Worm (Caenorhabditis elegans) whole organism, mixed stage, embryonic: Measurements from ENCODE around the gene ttn-1.

ENCODE experiments used
- M03D4.4 ChIP-seq: sonication (generic microtip); optimal IDR thresholded peaks from 2 replicates; lab custom pipeline; 2017; ENCODE audit warnings: mild to moderate bottlenecking, missing genetic modification characterization, missing compliant biosample characterization
- bed-3 ChIP-seq: fragments of 200-800 bp; sonication (Bioruptor generic); optimal IDR thresholded peaks from 3 replicates; lab custom pipeline; 2018; ENCODE audit warnings: mild to moderate bottlenecking, missing genetic modification characterization, moderate library complexity, missing compliant biosample characterization
- blmp-1 ChIP-seq: fragments of 150-350 bp; optimal IDR thresholded peaks from 2 replicates; lab custom pipeline; 2014; ENCODE audit warnings: missing biosample characterization, missing genetic modification characterization
- ceh-43 ChIP-seq: fragments of 200-800 bp; sonication (Bioruptor generic); optimal IDR thresholded peaks from 2 replicates; lab custom pipeline; 2018; ENCODE audit warnings: mild to moderate bottlenecking, missing genetic modification characterization, moderate library complexity, missing compliant biosample characterization
- ceh-83 ChIP-seq: fragments of 200-800 bp; sonication (Bioruptor generic); optimal IDR thresholded peaks from 2 replicates; lab custom pipeline; 2018; ENCODE audit warnings: mild to moderate bottlenecking, missing genetic modification characterization, missing compliant biosample characterization
- ces-1 ChIP-seq: fragments of 150-350 bp; optimal IDR thresholded peaks from 2 replicates; lab custom pipeline; 2014; ENCODE audit warnings: missing biosample characterization, missing genetic modification reagents, missing genetic modification characterization
- cnd-1 ChIP-seq: fragments of 200-800 bp; sonication (Bioruptor generic); optimal IDR thresholded peaks from 2 replicates; lab custom pipeline; 2018; ENCODE audit warnings: mild to moderate bottlenecking, missing genetic modification characterization, missing compliant biosample characterization
- elt-1 ChIP-seq: sonication (generic microtip); optimal IDR thresholded peaks from 2 replicates; lab custom pipeline; 2017; ENCODE audit warnings: missing genetic modification characterization, mild to moderate bottlenecking, missing compliant biosample characterization, antibody characterized with exemption, moderate library complexity, borderline replicate concordance; ENCODE audit not compliant: insufficient read depth
- elt-3 ChIP-seq: fragments of 150-350 bp; optimal IDR thresholded peaks from 2 replicates; lab custom pipeline; 2014; ENCODE audit warnings: missing biosample characterization, missing genetic modification characterization
- flh-1 ChIP-seq: fragments of 200-800 bp; sonication (Bioruptor generic); optimal IDR thresholded peaks from 2 replicates; lab custom pipeline; 2018; ENCODE audit warnings: mild to moderate bottlenecking, missing genetic modification characterization, moderate library complexity, missing compliant biosample characterization
- ham-2 ChIP-seq: fragments of 200-800 bp; sonication (Bioruptor generic); optimal IDR thresholded peaks from 2 replicates; lab custom pipeline; 2018; ENCODE audit warnings: mild to moderate bottlenecking, missing genetic modification characterization, missing compliant biosample characterization
- hlh-1 ChIP-seq: fragments of 150-350 bp; optimal IDR thresholded peaks from 2 replicates; lab custom pipeline; 2014; ENCODE audit warnings: missing biosample characterization, missing genetic modification reagents, missing genetic modification characterization
- lin-13 ChIP-seq: fragments of 150-350 bp; optimal IDR thresholded peaks from 2 replicates; lab custom pipeline; 2014; ENCODE audit warnings: missing biosample characterization, missing genetic modification characterization
- lin-32 ChIP-seq: fragments of 200-800 bp; sonication (Bioruptor generic); optimal IDR thresholded peaks from 2 replicates; lab custom pipeline; 2018; ENCODE audit warnings: mild to moderate bottlenecking, missing genetic modification characterization, missing compliant biosample characterization
- lsy-2 ChIP-seq: fragments of 150-350 bp; optimal IDR thresholded peaks from 2 replicates; lab custom pipeline; 2014; ENCODE audit warnings: missing biosample characterization, missing genetic modification characterization
- mab-5 ChIP-seq: fragments of 150-350 bp; optimal IDR thresholded peaks from 2 replicates; lab custom pipeline; 2014; ENCODE audit warnings: missing biosample characterization, missing genetic modification characterization
- mep-1 ChIP-seq: fragments of 150-350 bp; optimal IDR thresholded peaks from 2 replicates; lab custom pipeline; 2017; ENCODE audit warnings: missing biosample characterization, missing genetic modification reagents, missing genetic modification characterization, inconsistent platforms
- mls-2 ChIP-seq: sonication (generic microtip); optimal IDR thresholded peaks from 2 replicates; lab custom pipeline; 2016; ENCODE audit warnings: mild to moderate bottlenecking, missing genetic modification characterization, moderate library complexity, missing compliant biosample characterization
- nhr-12 ChIP-seq: fragments of 150-350 bp; optimal IDR thresholded peaks from 2 replicates; lab custom pipeline; 2014; ENCODE audit warnings: missing biosample characterization, missing genetic modification characterization
- nhr-237 ChIP-seq: fragments of 150-350 bp; optimal IDR thresholded peaks from 2 replicates; lab custom pipeline; 2014; ENCODE audit warnings: missing biosample characterization, missing genetic modification characterization
- nhr-28 ChIP-seq: fragments of 150-350 bp; optimal IDR thresholded peaks from 2 replicates; lab custom pipeline; 2014; ENCODE audit warnings: missing biosample characterization, missing genetic modification characterization
- pha-4 ChIP-seq: fragments of 150-350 bp; optimal IDR thresholded peaks from 2 replicates; lab custom pipeline; 2018; ENCODE audit warnings: missing biosample characterization, missing genetic modification reagents, missing genetic modification characterization
- sem-2 ChIP-seq: fragments of 200-800 bp; sonication (Bioruptor generic); optimal IDR thresholded peaks from 2 replicates; lab custom pipeline; 2018; ENCODE audit warnings: mild to moderate bottlenecking, missing genetic modification characterization, missing compliant biosample characterization
- snpc-4 ChIP-seq: fragments of 150-350 bp; optimal IDR thresholded peaks from 2 replicates; lab custom pipeline; 2014; ENCODE audit warnings: missing biosample characterization, missing genetic modification characterization
- sptf-1 ChIP-seq: sonication (generic microtip); optimal IDR thresholded peaks from 2 replicates; lab custom pipeline; 2017; ENCODE audit warnings: mild to moderate bottlenecking, missing genetic modification characterization, moderate library complexity, missing compliant biosample characterization
- tbx-8 ChIP-seq: fragments of 200-800 bp; sonication (Bioruptor generic); optimal IDR thresholded peaks from 2 replicates; lab custom pipeline; 2018; ENCODE audit warnings: mild to moderate bottlenecking, missing genetic modification characterization, moderate library complexity, missing compliant biosample characterization
- unc-120 ChIP-seq: sonication (generic microtip); optimal IDR thresholded peaks from 2 replicates; lab custom pipeline; 2017; ENCODE audit warnings: missing genetic modification characterization, missing compliant biosample characterization; ENCODE audit not compliant: poor library complexity, severe bottlenecking
- unc-39 ChIP-seq: fragments of 150-350 bp; optimal IDR thresholded peaks from 2 replicates; lab custom pipeline; 2014; ENCODE audit warnings: missing biosample characterization, missing genetic modification characterization
- zip-8 ChIP-seq: fragments of 150-350 bp; optimal IDR thresholded peaks from 2 replicates; lab custom pipeline; 2014; ENCODE audit warnings: missing biosample characterization, missing genetic modification characterization
- ztf-11 ChIP-seq: fragments of 150-350 bp; optimal IDR thresholded peaks from 2 replicates; lab custom pipeline; 2014; ENCODE audit warnings: missing biosample characterization, missing genetic modification characterization

The ttn-1 gene

DNA sequence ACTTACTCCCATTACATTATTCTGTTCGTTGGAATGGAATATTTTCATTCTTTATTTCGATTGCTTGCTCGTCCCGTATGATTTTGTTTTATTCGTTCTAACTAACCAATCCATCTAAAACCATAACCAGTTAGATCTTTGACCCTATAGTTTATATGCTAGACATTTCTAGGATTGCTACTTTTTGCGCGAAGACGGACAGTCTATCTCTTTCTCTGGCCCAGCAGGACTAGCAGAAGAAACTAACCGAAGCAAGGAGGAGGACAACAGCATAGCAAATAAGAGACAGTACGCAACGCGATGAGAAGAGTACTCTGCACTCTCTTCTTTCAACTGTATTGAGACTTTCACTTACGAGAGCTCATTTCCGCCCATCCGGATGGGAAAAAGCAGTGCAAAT, 64.3 kb downstream of the ttn-1 start:
- no peak for TF ChIP-seq unc-39 (tag; lab: Kevin White, UChicago)
- TF ChIP-seq mab-5, result no peak
- TF ChIP-seq nhr-28, result no peak
- no peak for TF ChIP-seq bed-3 (GFP tag; lab: Kevin White, UChicago)
- TF ChIP-seq unc-120, result no peak
- TF ChIP-seq cnd-1 (tag; lab: Kevin White, UChicago), result no peak
- no peak for TF ChIP-seq elt-3 (tag; lab: Kevin White, UChicago)
- no peak for TF ChIP-seq sem-2 (GFP tag; lab: Kevin White, UChicago)
- TF ChIP-seq lin-13 (tag; lab: Kevin White, UChicago), result no peak
- no peak for TF ChIP-seq sptf-1 (tag; lab: Kevin White, UChicago)
- no peak for TF ChIP-seq hlh-1 (tag; lab: Kevin White, UChicago)
- TF ChIP-seq mls-2 (tag; lab: Kevin White, UChicago), result no peak
- no peak for TF ChIP-seq mep-1 (tag; lab: Kevin White, UChicago)
- TF ChIP-seq, all 35 proteins: peak for 0

DNA sequence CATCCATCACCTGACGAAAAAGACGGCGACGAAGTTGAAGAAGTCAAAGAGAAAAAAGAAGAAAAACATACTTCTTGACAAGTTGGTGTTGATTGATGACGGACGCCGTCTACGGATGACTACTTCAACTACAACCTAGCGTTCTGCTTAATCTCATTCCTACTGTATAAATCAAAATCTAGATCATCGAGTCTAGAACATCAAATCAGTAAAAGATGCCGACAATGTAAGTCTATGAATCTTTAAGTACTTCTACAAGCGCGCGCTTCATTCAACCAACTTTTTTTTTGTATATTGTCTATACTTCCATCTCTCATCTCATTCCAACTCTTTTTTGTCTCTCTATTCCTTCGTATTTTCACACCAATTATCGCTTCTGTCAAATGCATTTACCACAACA, 67.0 kb downstream of the ttn-1 start:
- TF ChIP-seq cnd-1 (tag; lab: Kevin White, UChicago) (no peak), ceh-43 (no peak), lsy-2 (no peak), zip-8 (tag; lab: Kevin White, UChicago) (no peak), M03D4.4 (tag; lab: Kevin White, UChicago) (no peak), snpc-4 (no peak), nhr-237 (no peak), bed-3 (GFP tag; lab: Kevin White, UChicago) (no peak), flh-1 (no peak)

DNA sequence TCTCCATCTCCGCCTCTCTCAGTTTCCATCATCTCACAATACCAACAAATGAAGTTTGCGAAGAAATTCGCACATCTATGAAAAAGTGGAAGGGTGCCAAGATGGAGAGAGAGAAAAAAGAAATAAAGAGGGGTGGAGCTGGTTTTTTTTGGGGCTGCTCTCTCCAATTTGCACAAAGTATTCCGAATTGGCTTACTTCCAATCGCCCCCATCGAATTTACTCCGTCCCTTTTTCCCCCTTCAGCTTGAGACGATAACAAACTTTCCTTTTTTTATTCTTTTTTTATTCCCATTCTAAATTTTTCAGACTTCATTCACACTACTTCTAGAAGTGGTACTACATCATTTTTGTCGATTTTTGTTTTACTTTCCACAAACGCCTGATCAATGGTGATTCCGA, 71.3 kb downstream of the ttn-1 start, which contains the start of gene exp-2:
exp-2 (plus strand) TSS at position 301 of the 400 bp plus-strand sequence.
- TF ChIP-seq lin-13 (tag; lab: Kevin White, UChicago) (no peak), ceh-83 (no peak), ham-2 (GFP tag; lab: Kevin White, UChicago) (no peak), mab-5 (no peak), pha-4 (no peak), unc-120 (no peak), cnd-1 (tag; lab: Kevin White, UChicago) (no peak), ceh-43 (no peak), ztf-11 (tag; lab: Kevin White, UChicago) (no peak), tbx-8 (GFP tag; lab: Kevin White, UChicago) (no peak), elt-3 (tag; lab: Kevin White, UChicago) (no peak), snpc-4 (no peak), nhr-28 (no peak), M03D4.4 (tag; lab: Kevin White, UChicago) (no peak), ces-1 (GFP tag; lab: Kevin White, UChicago) (no peak), flh-1 (no peak)

DNA sequence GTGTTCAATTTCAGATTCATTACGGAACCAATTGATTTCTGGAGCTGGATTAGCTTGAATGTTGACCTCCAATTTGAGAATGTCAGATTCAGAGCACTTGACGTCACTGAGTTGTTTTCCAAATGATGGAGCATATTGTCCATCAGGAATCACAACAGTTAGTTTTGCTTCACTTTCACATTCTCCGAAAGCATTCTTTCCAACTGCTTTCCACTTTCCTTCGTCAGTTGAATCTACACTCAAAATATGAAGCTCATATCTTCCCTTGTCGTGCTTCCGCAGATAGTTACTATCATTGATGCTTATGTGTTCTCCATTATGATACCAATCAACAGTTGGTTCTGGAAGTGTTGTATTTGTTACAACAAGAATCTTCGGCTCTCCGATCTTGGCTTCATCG, 74.1 kb downstream of the ttn-1 start:
- no peak for TF ChIP-seq blmp-1
- no peak for TF ChIP-seq sptf-1 (tag; lab: Kevin White, UChicago)
- TF ChIP-seq unc-39 (tag; lab: Kevin White, UChicago), result no peak
- no peak for TF ChIP-seq lin-13 (tag; lab: Kevin White, UChicago)
- TF ChIP-seq snpc-4, result no peak
- TF ChIP-seq bed-3 (GFP tag; lab: Kevin White, UChicago), result no peak
- TF ChIP-seq cnd-1 (tag; lab: Kevin White, UChicago), result no peak
- no peak for TF ChIP-seq zip-8 (tag; lab: Kevin White, UChicago)
- no peak for TF ChIP-seq mls-2 (tag; lab: Kevin White, UChicago)
- TF ChIP-seq mab-5, result no peak
- TF ChIP-seq elt-1 (tag; lab: Kevin White, UChicago), result no peak

DNA sequence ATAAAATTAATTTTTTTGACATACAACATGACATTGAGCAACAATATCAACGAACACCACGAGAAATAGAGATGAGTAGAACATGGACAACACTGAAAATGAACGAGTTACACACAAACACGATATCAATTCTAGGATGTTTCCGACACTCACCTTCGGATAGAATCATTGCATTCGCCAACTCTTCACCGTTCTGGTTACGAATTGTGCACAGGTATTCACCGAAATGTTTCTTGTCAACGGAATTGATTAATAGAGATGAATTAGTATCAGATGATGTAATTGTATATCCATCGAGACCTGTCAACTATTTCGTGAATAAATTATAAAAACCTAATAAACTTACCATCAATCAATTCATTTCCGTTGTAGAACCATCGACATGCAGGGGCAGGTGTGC, 80.8 kb downstream of the ttn-1 start:
- TF ChIP-seq elt-1 (tag; lab: Kevin White, UChicago), result no peak
- no peak for TF ChIP-seq M03D4.4 (tag; lab: Kevin White, UChicago)
- no peak for TF ChIP-seq sptf-1 (tag; lab: Kevin White, UChicago)
- TF ChIP-seq lin-32 (GFP tag; lab: Kevin White, UChicago), result no peak
- no peak for TF ChIP-seq unc-120
- TF ChIP-seq blmp-1, result no peak
- no peak for TF ChIP-seq ztf-11 (tag; lab: Kevin White, UChicago)
- no peak for TF ChIP-seq pha-4
- TF ChIP-seq nhr-12 (tag; lab: Kevin White, UChicago), result no peak
- no peak for TF ChIP-seq flh-1
- TF ChIP-seq sem-2 (GFP tag; lab: Kevin White, UChicago), result no peak
- TF ChIP-seq unc-39 (tag; lab: Kevin White, UChicago), result no peak
- no peak for TF ChIP-seq ceh-43
- no peak for TF ChIP-seq ham-2 (GFP tag; lab: Kevin White, UChicago)
- no peak for TF ChIP-seq ceh-83
- TF ChIP-seq lin-13 (tag; lab: Kevin White, UChicago), result no peak
- no peak for TF ChIP-seq tbx-8 (GFP tag; lab: Kevin White, UChicago)
- TF ChIP-seq nhr-28, result no peak
- TF ChIP-seq mab-5, result no peak
